Fruit fly (Drosophila melanogaster) whole organism, embryonic: ENCODE results near the gene CG14273.

Experiments
- Abd-B ChIP-seq: fragments of 200-800 bp; sonication (Bioruptor generic); optimal IDR thresholded peaks from 2 replicates; lab custom pipeline; 2018; ENCODE audit warnings: missing biosample characterization, mild to moderate bottlenecking, missing genetic modification characterization, moderate library complexity
- Atf6 ChIP-seq: fragments of 200-800 bp; sonication (Bioruptor generic); IDR thresholded peaks from 2 replicates; pipeline ENCODE4 v1.3.6; 2022; ENCODE audit warnings: missing biosample characterization, missing genetic modification characterization
- BEAF-32 ChIP-seq: fragments of 200-800 bp; sonication (Bioruptor generic); optimal IDR thresholded peaks from 3 replicates; lab custom pipeline; 2017; ENCODE audit warnings: missing biosample characterization, missing genetic modification characterization, mild to moderate bottlenecking, moderate library complexity, missing genetic modification reagents
- Bdp1 ChIP-seq: fragments of 200-800 bp; sonication (Bioruptor generic); optimal IDR thresholded peaks from 3 replicates; lab custom pipeline; 2016; ENCODE audit warnings: missing biosample characterization, missing genetic modification characterization
- CG10147 ChIP-seq: fragments of 200-800 bp; sonication (Bioruptor generic); optimal IDR thresholded peaks from 2 replicates; lab custom pipeline; 2019; ENCODE audit warnings: missing biosample characterization, mild to moderate bottlenecking, missing genetic modification characterization, moderate library complexity
- CG10209 ChIP-seq: fragments of 200-800 bp; sonication (Bioruptor generic); optimal IDR thresholded peaks from 3 replicates; lab custom pipeline; 2017; ENCODE audit warnings: missing biosample characterization, mild to moderate bottlenecking, missing genetic modification characterization, missing genetic modification reagents
- CG10321 ChIP-seq: fragments of 200-800 bp; sonication (Bioruptor generic); IDR thresholded peaks from 2 replicates; pipeline ENCODE4 v1.3.6; 2022; ENCODE audit warnings: missing biosample characterization, missing genetic modification characterization
- CG11696 ChIP-seq: fragments of 200-800 bp; sonication (Bioruptor generic); IDR thresholded peaks from 2 replicates; pipeline ENCODE4 v1.3.6; 2022; ENCODE audit warnings: missing biosample characterization, missing genetic modification characterization
- CG11723 ChIP-seq: fragments of 200-800 bp; sonication (Bioruptor generic); optimal IDR thresholded peaks from 2 replicates; lab custom pipeline; 2017; ENCODE audit warnings: missing biosample characterization, mild to moderate bottlenecking, missing genetic modification characterization
- CG13123 ChIP-seq: fragments of 200-800 bp; sonication (Bioruptor generic); optimal IDR thresholded peaks from 2 replicates; lab custom pipeline; 2016; ENCODE audit warnings: missing biosample characterization, missing genetic modification characterization
- CG2678 ChIP-seq: fragments of 200-800 bp; sonication (Bioruptor generic); optimal IDR thresholded peaks from 3 replicates; lab custom pipeline; 2019; ENCODE audit warnings: missing biosample characterization, mild to moderate bottlenecking, missing genetic modification characterization, moderate library complexity
- CG3407 ChIP-seq: fragments of 200-800 bp; sonication (Bioruptor generic); optimal IDR thresholded peaks from 2 replicates; lab custom pipeline; 2018; ENCODE audit warnings: missing biosample characterization, mild to moderate bottlenecking, missing genetic modification characterization
- CG4328 ChIP-seq: fragments of 200-800 bp; sonication (Bioruptor generic); optimal IDR thresholded peaks from 3 replicates; lab custom pipeline; 2017; ENCODE audit warnings: missing biosample characterization, missing genetic modification reagents, missing genetic modification characterization
- CG6765 ChIP-seq: fragments of 200-800 bp; sonication (Bioruptor generic); optimal IDR thresholded peaks from 3 replicates; lab custom pipeline; 2017; ENCODE audit warnings: missing biosample characterization, mild to moderate bottlenecking, missing genetic modification characterization
- CG6791 ChIP-seq: fragments of 200-800 bp; sonication (Bioruptor generic); IDR thresholded peaks from 3 replicates; pipeline ENCODE4 v1.3.6; 2022; ENCODE audit warnings: missing biosample characterization, missing genetic modification characterization; ENCODE audit not compliant: partially characterized antibody
- CG7271 ChIP-seq: fragments of 200-800 bp; sonication (Bioruptor generic); optimal IDR thresholded peaks from 2 replicates; lab custom pipeline; 2018; ENCODE audit warnings: missing biosample characterization, mild to moderate bottlenecking, missing genetic modification characterization, moderate library complexity
- CkIIα-i1 ChIP-seq: fragments of 200-800 bp; sonication (Bioruptor generic); IDR thresholded peaks from 2 replicates; pipeline ENCODE4 v1.3.6; 2022; ENCODE audit warnings: missing biosample characterization, missing genetic modification characterization
- D19B ChIP-seq: fragments of 200-800 bp; sonication (Bioruptor generic); optimal IDR thresholded peaks from 2 replicates; lab custom pipeline; 2017; ENCODE audit warnings: missing biosample characterization, mild to moderate bottlenecking, missing genetic modification characterization
- Deaf1 ChIP-seq: fragments of 200-800 bp; optimal IDR thresholded peaks from 3 replicates; lab custom pipeline; 2019; ENCODE audit warnings: missing biosample characterization, mild to moderate bottlenecking, missing genetic modification characterization, moderate library complexity
- Fer2 ChIP-seq: fragments of 200-800 bp; sonication (Bioruptor generic); optimal IDR thresholded peaks from 2 replicates; lab custom pipeline; 2018; ENCODE audit warnings: missing biosample characterization, mild to moderate bottlenecking, missing genetic modification characterization, moderate library complexity
- Hand ChIP-seq: fragments of 200-800 bp; sonication (Bioruptor generic); optimal IDR thresholded peaks from 2 replicates; lab custom pipeline; 2017; ENCODE audit warnings: mild to moderate bottlenecking, missing biosample characterization, missing genetic modification reagents, missing genetic modification characterization
- Nf-YA ChIP-seq: fragments of 200-800 bp; sonication (Bioruptor generic); IDR thresholded peaks from 2 replicates; pipeline ENCODE4 v1.3.6; 2022; ENCODE audit warnings: missing biosample characterization, missing genetic modification characterization
- PHDP ChIP-seq: fragments of 200-800 bp; sonication (Bioruptor generic); optimal IDR thresholded peaks from 3 replicates; lab custom pipeline; 2018; ENCODE audit warnings: missing biosample characterization, mild to moderate bottlenecking, missing genetic modification characterization, moderate library complexity
- Sin3A ChIP-seq: fragments of >200 bp; optimal IDR thresholded peaks from 2 replicates; lab custom pipeline; 2018
- Six4 ChIP-seq: fragments of 200-800 bp; sonication (Bioruptor generic); optimal IDR thresholded peaks from 2 replicates; lab custom pipeline; 2016; ENCODE audit warnings: missing biosample characterization, missing genetic modification characterization
- Sry-β ChIP-seq: fragments of 200-800 bp; sonication (Bioruptor generic); optimal IDR thresholded peaks from 2 replicates; lab custom pipeline; 2018; ENCODE audit warnings: missing biosample characterization, mild to moderate bottlenecking, missing genetic modification characterization, moderate library complexity
- ac ChIP-seq: fragments of 200-800 bp; sonication (Bioruptor generic); optimal IDR thresholded peaks from 3 replicates; lab custom pipeline; 2017; ENCODE audit warnings: missing biosample characterization, mild to moderate bottlenecking, missing genetic modification characterization
- ap ChIP-seq: fragments of 200-800 bp; sonication (Bioruptor generic); IDR thresholded peaks from 2 replicates; pipeline ENCODE4 v1.3.6; 2022; ENCODE audit warnings: missing biosample characterization, missing genetic modification characterization
- ase ChIP-seq: fragments of 200-800 bp; sonication (Bioruptor generic); IDR thresholded peaks from 3 replicates; pipeline ENCODE4 v1.3.6; 2022; ENCODE audit warnings: missing biosample characterization, missing genetic modification characterization
- bab2 ChIP-seq: fragments of 200-800 bp; sonication (Bioruptor generic); optimal IDR thresholded peaks from 2 replicates; lab custom pipeline; 2016; ENCODE audit warnings: missing biosample characterization, missing genetic modification characterization
- bcd ChIP-seq: fragments of 200-800 bp; sonication (Bioruptor generic); optimal IDR thresholded peaks from 2 replicates; lab custom pipeline; 2017; ENCODE audit warnings: missing biosample characterization, mild to moderate bottlenecking, missing genetic modification characterization
- corto ChIP-seq: fragments of 200-800 bp; sonication (Bioruptor generic); optimal IDR thresholded peaks from 2 replicates; lab custom pipeline; 2016; ENCODE audit warnings: missing biosample characterization, mild to moderate bottlenecking, missing genetic modification characterization, moderate library complexity
- cwo ChIP-seq: fragments of 200-800 bp; sonication (Bioruptor generic); optimal IDR thresholded peaks from 3 replicates; lab custom pipeline; 2017; ENCODE audit warnings: missing biosample characterization, missing genetic modification characterization, mild to moderate bottlenecking, moderate library complexity, missing genetic modification reagents
- dmrt99B ChIP-seq: fragments of 200-800 bp; sonication (Bioruptor generic); optimal IDR thresholded peaks from 2 replicates; lab custom pipeline; 2018; ENCODE audit warnings: missing biosample characterization, mild to moderate bottlenecking, missing genetic modification characterization, moderate library complexity
- eve ChIP-seq, 2 experiments: fragments of >200 bp; optimal IDR thresholded peaks; 2 replicates each; lab custom pipeline; 2017; ENCODE audit warnings: missing biosample characterization in 2 of 2, missing genetic modification characterization in 2 of 2
- gcm2 ChIP-seq: fragments of 200-800 bp; sonication (Bioruptor generic); optimal IDR thresholded peaks from 2 replicates; lab custom pipeline; 2016; ENCODE audit warnings: missing biosample characterization, missing genetic modification characterization
- gem ChIP-seq: fragments of 200-800 bp; sonication (Bioruptor generic); optimal IDR thresholded peaks from 2 replicates; lab custom pipeline; 2019; ENCODE audit warnings: missing biosample characterization, mild to moderate bottlenecking, missing genetic modification characterization, moderate library complexity
- gfzf ChIP-seq: fragments of 200-800 bp; sonication (Bioruptor generic); optimal IDR thresholded peaks from 2 replicates; lab custom pipeline; 2016; ENCODE audit warnings: missing biosample characterization, mild to moderate bottlenecking, missing genetic modification characterization, moderate library complexity
- gsb-n ChIP-seq: fragments of 200-800 bp; sonication (Bioruptor generic); optimal IDR thresholded peaks from 3 replicates; lab custom pipeline; 2018; ENCODE audit warnings: missing biosample characterization, mild to moderate bottlenecking, missing genetic modification characterization
- jumu ChIP-seq: fragments of 200-800 bp; sonication (Bioruptor generic); optimal IDR thresholded peaks from 3 replicates; lab custom pipeline; 2016; ENCODE audit warnings: missing biosample characterization, missing genetic modification characterization
- kah ChIP-seq: fragments of 200-800 bp; sonication (Bioruptor generic); optimal IDR thresholded peaks from 2 replicates; lab custom pipeline; 2018; ENCODE audit warnings: missing biosample characterization, mild to moderate bottlenecking, missing genetic modification characterization
- lbe ChIP-seq: fragments of 200-800 bp; sonication (Bioruptor generic); optimal IDR thresholded peaks from 2 replicates; lab custom pipeline; 2016; ENCODE audit warnings: missing biosample characterization, mild to moderate bottlenecking, missing genetic modification characterization
- mld ChIP-seq: fragments of 200-800 bp; sonication (Bioruptor generic); IDR thresholded peaks from 3 replicates; pipeline ENCODE4 v1.3.6; 2022; ENCODE audit warnings: missing biosample characterization, missing genetic modification characterization; ENCODE audit not compliant: partially characterized antibody
- nau ChIP-seq: fragments of 200-800 bp; sonication (Bioruptor generic); optimal IDR thresholded peaks from 3 replicates; lab custom pipeline; 2017; ENCODE audit warnings: missing biosample characterization, mild to moderate bottlenecking, missing genetic modification characterization, missing genetic modification reagents
- odd ChIP-seq: fragments of 200-800 bp; sonication (Bioruptor generic); optimal IDR thresholded peaks from 2 replicates; lab custom pipeline; 2017; ENCODE audit warnings: missing biosample characterization, mild to moderate bottlenecking, missing genetic modification characterization
- p53 ChIP-seq: fragments of 200-800 bp; sonication (Bioruptor generic); optimal IDR thresholded peaks from 2 replicates; lab custom pipeline; 2016; ENCODE audit warnings: missing biosample characterization, missing genetic modification characterization
- sc ChIP-seq, 3 experiments: fragments of >200 bp in 2 of 3; fragments of 200-800 bp in 1 of 3; sonication (Bioruptor generic) in 1 of 3; optimal IDR thresholded peaks; 2 replicates in 2 of 3; 3 replicates in 1 of 3; lab custom pipeline; 2017; ENCODE audit warnings: mild to moderate bottlenecking in 1 of 3, missing biosample characterization in 1 of 3, missing genetic modification characterization in 1 of 3, missing genetic modification reagents in 1 of 3
- so ChIP-seq: fragments of 200-800 bp; sonication (Bioruptor generic); IDR thresholded peaks from 3 replicates; pipeline ENCODE4 v1.3.6; 2022; ENCODE audit warnings: missing biosample characterization, missing genetic modification characterization
- vnd ChIP-seq: fragments of 200-800 bp; sonication (Bioruptor generic); IDR thresholded peaks from 3 replicates; pipeline ENCODE4 v1.3.6; 2022; ENCODE audit warnings: missing biosample characterization, missing genetic modification characterization; ENCODE audit not compliant: partially characterized antibody

The CG14273 gene

dm6 chr2L:8384108-8384601 lies 41.7 kb downstream of the CG14273 start, which contains the start of the genes Dad1 and CG13384 (continued):
- TF ChIP-seq CG10321 (GFP tag; lab: Robert Waterston, UW) (peak; percentile 79), so (peak; percentile 78; the same call in 2 of the 3 replicates), Sin3A (lab: Kevin White, UChicago) (no peak), CkIIα-i1 (GFP tag; lab: Robert Waterston, UW) (no peak), gsb-n (tag; lab: Kevin White, UChicago) (peak; percentile 92), bcd (GFP tag; lab: Kevin White, UChicago) (peak; percentile 92), CG6765 (peak; percentile 94), p53 (no peak), lbe (peak; percentile 90), Bdp1 (peak; percentile 63), gcm2 (GFP tag; lab: Kevin White, UChicago) (no peak), CG4328 (peak; percentile 89), Atf6 (peak; percentile 93), ase (GFP tag; lab: Robert Waterston, UW) (peak; percentile 76; the same call in 2 of the 3 replicates), Hand (GFP tag; lab: Kevin White, UChicago) (peak; percentile 92), CG10209 (GFP tag; lab: Kevin White, UChicago) (peak; percentile 92), CG3407 (GFP tag; lab: Kevin White, UChicago) (peak; percentile 78), ap (peak; percentile 78), odd (peak; percentile 87), Deaf1 (peak; percentile 79), Abd-B (GFP tag; lab: Kevin White, UChicago) (peak; percentile 94), Sry-β (peak; percentile 44), mld (no peak), jumu (GFP tag; lab: Kevin White, UChicago) (no peak), Nf-YA (GFP tag; lab: Robert Waterston, UW) (peak; percentile 47; the same call in 1 of the 2 replicates), CG11696 (GFP tag; lab: Robert Waterston, UW) (peak; percentile 65), vnd (GFP tag; lab: Robert Waterston, UW) (no peak), CG6791 (GFP tag; lab: Robert Waterston, UW) (no peak; the same call in 2 of the 3 replicates), CG11723 (GFP tag; lab: Kevin White, UChicago) (peak; percentile 74), sc (optimal IDR thresholded peaks at IDR 0.05; lab: Kevin White, UChicago) (no peak), sc (GFP tag; optimal IDR thresholded peaks at IDR 0.05; lab: Kevin White, UChicago) (peak; percentile 72), gfzf (GFP tag; lab: Kevin White, UChicago) (peak; percentile 65), kah (peak; percentile 79), CG2678 (tag; lab: Kevin White, UChicago) (peak; percentile 97), Six4 (GFP tag; lab: Kevin White, UChicago) (peak; percentile 79), PHDP (tag; lab: Kevin White, UChicago) (peak; percentile 96), BEAF-32 (GFP tag; lab: Kevin White, UChicago) (peak; percentile 68), Fer2 (tag; lab: Kevin White, UChicago) (peak; percentile 94), CG7271 (peak; percentile 82), gem (tag; lab: Kevin White, UChicago) (peak; percentile 97), cwo (peak; percentile 90), eve (GFP tag; optimal IDR thresholded peaks at IDR 0.05; lab: Kevin White, UChicago) (no peak), D19B (peak; percentile 82), ac (GFP tag; lab: Kevin White, UChicago) (no peak), bab2 (GFP tag; lab: Kevin White, UChicago) (peak; percentile 63), dmrt99B (tag; lab: Kevin White, UChicago) (peak; percentile 94), corto (GFP tag; lab: Kevin White, UChicago) (peak; percentile 86), CG13123 (GFP tag; lab: Kevin White, UChicago) (peak; percentile 77), nau (GFP tag; lab: Kevin White, UChicago) (no peak), CG10147 (peak; percentile 94)
